Fruit fly (Drosophila melanogaster) Kc167 (cell line): ENCODE data around the gene unc-119.

Experiments
- Myc ChIP-seq: fragments of >200 bp; optimal IDR thresholded peaks from 2 replicates; lab custom pipeline; 2017; ENCODE audit warnings: missing external identifiers
- Sin3A ChIP-seq: fragments of >200 bp; optimal IDR thresholded peaks from 2 replicates; lab custom pipeline; 2018; ENCODE audit warnings: missing external identifiers
- h ChIP-seq: fragments of >200 bp; optimal IDR thresholded peaks from 3 replicates; lab custom pipeline; 2018; ENCODE audit warnings: missing external identifiers
- insv ChIP-seq: fragments of >200 bp; optimal IDR thresholded peaks from 3 replicates; lab custom pipeline; 2018; ENCODE audit warnings: missing external identifiers
- psq ChIP-seq: fragments of >200 bp; optimal IDR thresholded peaks from 2 replicates; lab custom pipeline; 2017; ENCODE audit warnings: missing external identifiers
- ttk ChIP-seq: sonication (Bioruptor generic); optimal IDR thresholded peaks from 2 replicates; lab custom pipeline; 2017; ENCODE audit warnings: missing external identifiers

- TF ChIP-seq insv (no peak), h (lab: Kevin White, UChicago) (no peak), ttk (lab: Kevin White, UChicago) (no peak), psq (lab: Kevin White, UChicago) (no peak), Sin3A (lab: Kevin White, UChicago) (no peak), Myc (lab: Kevin White, UChicago) (no peak)
Observed at dm6 chrX:7333298-7333743, 42.2 kb upstream of the unc-119 start.
